Fruit fly (Drosophila melanogaster): ENCODE measurements around the gene Hmr.

Hmr gene

dm6 chrX:10602057-10602764, 6.6 kb upstream of the Hmr start, which contains the start of gene CG1628:
CG1628 (minus strand) TSS chrX:10602714.
- no peak for TF ChIP-seq CG8159 (tag; optimal IDR thresholded peaks at IDR 0.05)
- TF ChIP-seq CG32121 (GFP tag; IDR thresholded peaks at IDR 0.05) = no peak
- TF ChIP-seq CG4496 (GFP tag; IDR thresholded peaks at IDR 0.05) = peak; percentile 76
- TF ChIP-seq Snoo (tag; optimal IDR thresholded peaks at IDR 0.05) = no peak
- TF ChIP-seq Pif1B (GFP tag; optimal IDR thresholded peaks at IDR 0.05) = no peak
- no peak for TF ChIP-seq CG14655 (GFP tag; optimal IDR thresholded peaks at IDR 0.05)
- TF ChIP-seq CG34367 (tag; optimal IDR thresholded peaks at IDR 0.05) = no peak
- peak; percentile 36; the same call in 1 of the 2 replicates for TF ChIP-seq Ets98B (GFP tag; IDR thresholded peaks at IDR 0.05)
- 0 out of 2 replicates have a peak, but pooled peaks have one; percentile 21 for TF ChIP-seq CG12605 (GFP tag; IDR thresholded peaks at IDR 0.05)
- 0 out of 3 replicates have a peak, but pooled peaks have one; percentile 44 for TF ChIP-seq fd96Ca (GFP tag; IDR thresholded peaks at IDR 0.05)
- TF ChIP-seq CG13204 (GFP tag; optimal IDR thresholded peaks at IDR 0.05) = peak; percentile 97

- TF ChIP-seq CG9948 (tag; optimal IDR thresholded peaks at IDR 0.05) = no peak
- TF ChIP-seq EcR (GFP tag; optimal IDR thresholded peaks at IDR 0.05) = no peak
- TF ChIP-seq CG15710 (tag; optimal IDR thresholded peaks at IDR 0.05) = peak; percentile 25
- no peak for TF ChIP-seq Pif1B (GFP tag; optimal IDR thresholded peaks at IDR 0.05)
- TF ChIP-seq CG34367 (tag; optimal IDR thresholded peaks at IDR 0.05) = no peak
- no peak for TF ChIP-seq rn (GFP tag; IDR thresholded peaks at IDR 0.05)
- TF ChIP-seq Ets98B (GFP tag; IDR thresholded peaks at IDR 0.05) = peak; percentile 7; the same call in 1 of the 2 replicates
- TF ChIP-seq CG8159 (tag; optimal IDR thresholded peaks at IDR 0.05) = peak; percentile 43
- peak; percentile 98 for TF ChIP-seq CG13204 (GFP tag; optimal IDR thresholded peaks at IDR 0.05)
- TF ChIP-seq CG14655 (GFP tag; optimal IDR thresholded peaks at IDR 0.05) = no peak
Measured at dm6 chrX:10601479-10601921, 5.8 kb upstream of the Hmr start.

DNA sequence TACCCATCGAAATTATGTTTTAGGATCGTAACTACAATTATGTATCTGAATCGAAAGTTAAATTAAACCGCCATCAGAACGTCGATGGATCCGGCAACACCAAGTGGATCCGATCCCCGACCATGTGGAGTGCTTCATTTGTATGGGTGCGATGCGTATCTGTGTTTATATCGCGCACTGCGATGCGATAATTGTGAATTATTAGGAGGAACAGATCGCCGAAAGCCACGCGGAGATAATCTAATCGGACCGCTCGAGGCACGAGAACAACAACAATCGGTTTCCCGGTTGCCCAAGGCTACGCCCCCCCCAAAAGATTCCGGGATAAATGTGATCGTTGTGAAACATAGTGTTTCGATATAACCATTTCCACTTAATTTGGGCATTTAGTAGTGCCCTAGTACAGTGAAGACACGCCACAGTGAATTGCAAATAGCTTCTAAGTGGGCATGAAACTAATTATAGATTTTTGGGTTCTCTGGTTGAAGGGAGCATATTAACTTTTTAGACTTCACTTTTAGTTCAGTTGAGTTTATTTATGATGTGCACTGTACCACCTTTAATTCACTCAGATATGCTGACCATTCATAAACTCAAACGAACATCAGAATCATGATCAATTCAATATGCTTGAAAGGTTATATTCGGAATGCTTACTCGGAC, 4.7 kb upstream of the Hmr start:
- TF ChIP-seq CG32121 (GFP tag; IDR thresholded peaks at IDR 0.05) (no peak), Ets98B (GFP tag; IDR thresholded peaks at IDR 0.05) (peak; percentile 41; the same call in 1 of the 2 replicates), EcR (GFP tag; optimal IDR thresholded peaks at IDR 0.05) (no peak), CG8159 (tag; optimal IDR thresholded peaks at IDR 0.05) (no peak), CG4496 (GFP tag; IDR thresholded peaks at IDR 0.05) (no peak), CG13204 (GFP tag; optimal IDR thresholded peaks at IDR 0.05) (no peak), fd96Ca (GFP tag; IDR thresholded peaks at IDR 0.05) (peak; percentile 24; the same call in 2 of the 3 replicates)

DNA sequence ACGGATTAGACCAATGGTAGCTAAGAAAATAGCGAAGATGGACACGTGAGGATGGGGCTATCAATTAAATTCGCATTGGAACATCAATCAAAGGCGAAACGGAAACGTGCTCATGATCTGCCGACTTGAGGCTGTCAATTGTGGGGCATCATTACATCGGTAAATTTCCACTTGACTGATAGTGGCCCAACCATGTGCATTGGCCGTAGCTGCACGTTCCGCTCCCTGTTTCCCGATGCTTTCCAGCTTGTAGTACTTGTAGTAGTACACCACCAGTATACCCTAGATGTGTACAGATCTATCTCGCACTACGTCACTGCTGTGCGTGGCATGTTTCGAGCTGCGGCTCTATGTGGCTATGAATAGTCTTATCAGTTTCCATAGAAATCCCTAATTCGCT, 3.7 kb upstream of the Hmr start:
- TF ChIP-seq CG14655 (GFP tag; optimal IDR thresholded peaks at IDR 0.05) = no peak
- no peak for TF ChIP-seq rn (GFP tag; IDR thresholded peaks at IDR 0.05)
- TF ChIP-seq Pif1A (GFP tag; optimal IDR thresholded peaks at IDR 0.05) = no peak

dm6 chrX:10588789-10589188, 6.9 kb downstream of the Hmr start, which contains the start of gene Rab9D:
Rab9D (plus strand) TSS chrX:10589089.
- no peak for TF ChIP-seq Pif1A (GFP tag; optimal IDR thresholded peaks at IDR 0.05)
- TF ChIP-seq CG15710 (tag; optimal IDR thresholded peaks at IDR 0.05) = no peak
- no peak for TF ChIP-seq fd96Ca (GFP tag; IDR thresholded peaks at IDR 0.05)
- TF ChIP-seq CG14655 (GFP tag; optimal IDR thresholded peaks at IDR 0.05) = no peak
- no peak for TF ChIP-seq gl (tag; optimal IDR thresholded peaks at IDR 0.05)
- no peak for TF ChIP-seq D1 (tag; optimal IDR thresholded peaks at IDR 0.05)
- no peak for TF ChIP-seq Snoo (tag; optimal IDR thresholded peaks at IDR 0.05)
- TF ChIP-seq rn (GFP tag; IDR thresholded peaks at IDR 0.05) = no peak
- no peak for TF ChIP-seq CG13204 (GFP tag; optimal IDR thresholded peaks at IDR 0.05)
- TF ChIP-seq EcR (GFP tag; optimal IDR thresholded peaks at IDR 0.05) = no peak
- TF ChIP-seq CG8301 (tag; optimal IDR thresholded peaks at IDR 0.05) = no peak
- no peak for TF ChIP-seq CG32121 (GFP tag; IDR thresholded peaks at IDR 0.05)

DNA sequence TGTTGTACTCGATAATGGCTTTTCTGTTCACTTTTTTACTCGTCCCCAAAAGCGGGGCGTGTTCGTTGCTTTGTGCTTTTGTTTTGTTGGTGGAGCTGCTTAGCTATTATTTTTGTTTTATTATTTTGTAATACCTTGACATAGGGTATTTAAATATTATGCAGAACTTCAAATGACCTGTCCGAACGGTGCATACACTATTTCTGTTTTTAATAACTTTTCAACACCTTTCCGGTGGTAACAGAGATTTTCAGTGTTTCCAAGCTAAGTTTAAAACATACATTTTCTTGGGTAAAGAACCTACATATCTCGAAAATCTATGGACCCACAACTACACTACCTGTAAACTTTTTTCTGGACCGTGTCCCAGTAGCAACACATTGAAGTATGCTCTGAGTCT, 8.2 kb downstream of the Hmr start:
- TF ChIP-seq Snoo (tag; optimal IDR thresholded peaks at IDR 0.05) (peak; percentile 5), EcR (GFP tag; optimal IDR thresholded peaks at IDR 0.05) (no peak), gl (tag; optimal IDR thresholded peaks at IDR 0.05) (no peak), CG12605 (GFP tag; IDR thresholded peaks at IDR 0.05) (peak; percentile 70; the same call in 1 of the 2 replicates), CG10348 (GFP tag; IDR thresholded peaks at IDR 0.05) (peak; percentile 39; the same call in 1 of the 2 replicates), Ets98B (GFP tag; IDR thresholded peaks at IDR 0.05) (peak; percentile 82), Pif1B (GFP tag; optimal IDR thresholded peaks at IDR 0.05) (no peak), CG34367 (tag; optimal IDR thresholded peaks at IDR 0.05) (peak; percentile 46), Pif1A (GFP tag; optimal IDR thresholded peaks at IDR 0.05) (no peak), CG8301 (tag; optimal IDR thresholded peaks at IDR 0.05) (peak; percentile 67), CG32121 (GFP tag; IDR thresholded peaks at IDR 0.05) (peak; percentile 75), rn (GFP tag; IDR thresholded peaks at IDR 0.05) (peak; percentile 59), CG8159 (tag; optimal IDR thresholded peaks at IDR 0.05) (peak; percentile 63), D1 (tag; optimal IDR thresholded peaks at IDR 0.05) (no peak), CG17806 (tag; optimal IDR thresholded peaks at IDR 0.05) (peak; percentile 48), CG13204 (GFP tag; optimal IDR thresholded peaks at IDR 0.05) (no peak), CG4496 (GFP tag; IDR thresholded peaks at IDR 0.05) (peak; percentile 84), fd96Ca (GFP tag; IDR thresholded peaks at IDR 0.05) (peak; percentile 91), CG9948 (tag; optimal IDR thresholded peaks at IDR 0.05) (peak; percentile 54), CG15710 (tag; optimal IDR thresholded peaks at IDR 0.05) (peak; percentile 67), CG14655 (GFP tag; optimal IDR thresholded peaks at IDR 0.05) (no peak)
